Fruit fly (Drosophila melanogaster): ENCODE data around the gene CG14826.

The CG14826 gene

DNA sequence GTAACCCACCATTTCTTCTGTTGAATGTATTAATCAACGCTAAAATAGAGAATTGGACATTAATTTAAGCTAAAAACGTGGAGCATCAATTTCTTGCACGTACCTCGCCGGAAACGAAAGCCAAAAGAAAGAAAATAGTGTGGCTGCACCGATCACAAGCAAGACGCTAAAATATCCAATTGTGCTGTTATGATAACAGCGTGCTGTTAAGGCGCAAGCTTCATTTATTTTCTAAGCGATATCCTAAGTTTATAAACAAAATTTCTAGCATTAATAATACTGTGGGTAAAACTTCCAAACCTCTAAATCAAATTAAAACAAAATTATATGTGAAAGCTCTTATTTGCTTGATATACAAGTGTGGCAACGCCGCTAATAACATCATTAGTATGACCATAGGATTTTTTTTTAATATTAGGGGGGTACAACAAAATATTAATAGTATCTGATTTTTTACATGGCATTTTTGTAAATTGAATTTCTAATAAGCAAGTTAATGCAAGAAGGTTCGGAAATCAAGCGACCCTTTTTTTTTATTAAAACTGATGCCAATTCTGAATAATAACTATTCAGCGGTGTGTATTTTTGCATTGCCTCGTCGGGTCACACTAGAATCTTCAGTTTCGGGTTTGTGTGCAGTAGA lies 7.0 kb downstream of the CG14826 start, which contains the start of the genes RpL18 and Neos (continued):
- TF ChIP-seq Oli (tag; optimal IDR thresholded peaks at IDR 0.05), result peak; percentile 56
- no peak for TF ChIP-seq CG14860 (GFP tag; IDR thresholded peaks at IDR 0.05; ENCODE audit: partially characterized antibody)
- peak; percentile 23; the same call in 1 of the 2 replicates for TF ChIP-seq Ada2b (GFP tag; IDR thresholded peaks at IDR 0.05)
- peak; percentile 82 for TF ChIP-seq nom (GFP tag; optimal IDR thresholded peaks at IDR 0.05)
- TF ChIP-seq pita (GFP tag; optimal IDR thresholded peaks at IDR 0.05), result no peak
- peak; percentile 50 for TF ChIP-seq CG9437 (GFP tag; optimal IDR thresholded peaks at IDR 0.05)
- peak; percentile 87 for TF ChIP-seq CG18599 (GFP tag; optimal IDR thresholded peaks at IDR 0.05)
- TF ChIP-seq CG6272 (GFP tag; IDR thresholded peaks at IDR 0.05), result no peak
- TF ChIP-seq CG10209 (GFP tag; optimal IDR thresholded peaks at IDR 0.05), result peak; percentile 78
- peak; percentile 55 for TF ChIP-seq CG16863 (GFP tag; optimal IDR thresholded peaks at IDR 0.05)
- TF ChIP-seq zf30C (GFP tag; optimal IDR thresholded peaks at IDR 0.05), result no peak
- peak; percentile 55 for TF ChIP-seq HmgZ (tag; optimal IDR thresholded peaks at IDR 0.05)
- peak; percentile 85 for TF ChIP-seq YL-1 (GFP tag; optimal IDR thresholded peaks at IDR 0.05)
- TF ChIP-seq cg (GFP tag; optimal IDR thresholded peaks at IDR 0.05), result no peak
- TF ChIP-seq ind (GFP tag; optimal IDR thresholded peaks at IDR 0.05), result peak; percentile 42
- 0 out of 2 replicates have a peak, but pooled peaks have one; percentile 18 for TF ChIP-seq CG14667 (GFP tag; IDR thresholded peaks at IDR 0.05)
- TF ChIP-seq CG14050 (GFP tag; IDR thresholded peaks at IDR 0.05), result peak; percentile 25; the same call in 1 of the 3 replicates
- TF ChIP-seq Hand (GFP tag; optimal IDR thresholded peaks at IDR 0.05), result peak; percentile 56
- peak; percentile 24 for TF ChIP-seq Dp (GFP tag; optimal IDR thresholded peaks at IDR 0.05)
- TF ChIP-seq CG32772 (GFP tag; IDR thresholded peaks at IDR 0.05), result no peak
- peak; percentile 80 for TF ChIP-seq CG30403 (GFP tag; optimal IDR thresholded peaks at IDR 0.05)
- peak; percentile 14 for TF ChIP-seq CG15696 (tag; optimal IDR thresholded peaks at IDR 0.05)
- peak; percentile 34 for TF ChIP-seq D19B (GFP tag; optimal IDR thresholded peaks at IDR 0.05)
- no peak for TF ChIP-seq aop (GFP tag; IDR thresholded peaks at IDR 0.05)
- peak; percentile 51 to 75 for TF ChIP-seq dpn (GFP tag; optimal IDR thresholded peaks at IDR 0.05)
- TF ChIP-seq CG12155 (GFP tag; optimal IDR thresholded peaks at IDR 0.05), result peak; percentile 65
- peak; percentile 84 for TF ChIP-seq NfI (GFP tag; optimal IDR thresholded peaks at IDR 0.05)
- no peak for TF ChIP-seq C15 (GFP tag; IDR thresholded peaks at IDR 0.05)
- peak; percentile 42 for TF ChIP-seq ewg (GFP tag; optimal IDR thresholded peaks at IDR 0.05)
- peak; percentile 91 for TF ChIP-seq CG13296 (GFP tag; optimal IDR thresholded peaks at IDR 0.05)
- peak; percentile 76 for TF ChIP-seq CG12104 (GFP tag; optimal IDR thresholded peaks at IDR 0.05)
- TF ChIP-seq CG10366 (GFP tag; IDR thresholded peaks at IDR 0.05), result peak; percentile 17; the same call in 1 of the 2 replicates
- peak; percentile 63 for TF ChIP-seq CoRest (tag; optimal IDR thresholded peaks at IDR 0.05)
- TF ChIP-seq CG32767 (GFP tag; IDR thresholded peaks at IDR 0.05), result no peak; the same call in 1 of the 2 replicates
- peak; percentile 72 for TF ChIP-seq nmo (GFP tag; optimal IDR thresholded peaks at IDR 0.05)
- peak; percentile 85 for TF ChIP-seq gfzf (GFP tag; optimal IDR thresholded peaks at IDR 0.05)
- TF ChIP-seq pb (GFP tag; optimal IDR thresholded peaks at IDR 0.05), result peak; percentile 54
- peak; percentile 90 for TF ChIP-seq caup (GFP tag; optimal IDR thresholded peaks at IDR 0.05; ENCODE audit: severe bottlenecking)
- peak; percentile 82 for TF ChIP-seq CG10543 (GFP tag; optimal IDR thresholded peaks at IDR 0.05)
- peak; percentile 43; the same call in 1 of the 2 replicates for TF ChIP-seq NFAT (GFP tag; IDR thresholded peaks at IDR 0.05)
- TF ChIP-seq CG3163 (GFP tag; optimal IDR thresholded peaks at IDR 0.05), result peak; percentile 71
- no peak for TF ChIP-seq peb (GFP tag; IDR thresholded peaks at IDR 0.05)
- TF ChIP-seq Hr51 (GFP tag; optimal IDR thresholded peaks at IDR 0.05), result peak; percentile 54 to 68
- no peak for TF ChIP-seq HmgD (GFP tag; optimal IDR thresholded peaks at IDR 0.05)
- TF ChIP-seq rib (GFP tag; IDR thresholded peaks at IDR 0.05), result peak; percentile 14; the same call in 1 of the 2 replicates
- peak; percentile 15; the same call in 1 of the 2 replicates for TF ChIP-seq CG10959 (GFP tag; IDR thresholded peaks at IDR 0.05)
- peak; percentile 69 for TF ChIP-seq vvl (GFP tag; IDR thresholded peaks at IDR 0.05)
- peak; percentile 41 for TF ChIP-seq CG11723 (GFP tag; optimal IDR thresholded peaks at IDR 0.05)

Data from whole organism, embryonic.